Worm (Caenorhabditis elegans) whole organism, early embryonic: Measurements from ENCODE around the gene F46B6.4.

Experiments used
- F13C5.2 ChIP-seq: sonication (generic microtip); optimal IDR thresholded peaks from 2 replicates; lab custom pipeline; 2017; ENCODE audit warnings: mild to moderate bottlenecking, missing genetic modification characterization, inconsistent platforms, missing compliant biosample characterization
- ceh-13 ChIP-seq: fragments of 200-800 bp; sonication (Bioruptor generic); optimal IDR thresholded peaks from 2 replicates; lab custom pipeline; 2018; ENCODE audit warnings: mild to moderate bottlenecking, missing genetic modification characterization, missing compliant biosample characterization
- flt-1 ChIP-seq: fragments of 200-800 bp; sonication (Bioruptor generic); IDR thresholded peaks from 2 replicates; pipeline ENCODE4 v1.3.6; 2022; ENCODE audit warnings: missing genetic modification characterization, missing compliant biosample characterization
- tbx-11 ChIP-seq: fragments of 200-800 bp; sonication (Bioruptor generic); IDR thresholded peaks from 2 replicates; pipeline ENCODE4 v1.3.6; 2022; ENCODE audit warnings: missing genetic modification characterization, missing compliant biosample characterization
- tra-4 ChIP-seq: sonication (generic microtip); optimal IDR thresholded peaks from 2 replicates; lab custom pipeline; 2017; ENCODE audit warnings: missing genetic modification characterization, missing compliant biosample characterization

- TF ChIP-seq tra-4 (tag; lab: Kevin White, UChicago) (no peak), ceh-13 (no peak), tbx-11 (no peak), F13C5.2 (tag; lab: Kevin White, UChicago) (peak; percentile 46), flt-1 (GFP tag; lab: Robert Waterston, UW) (no peak)
Measured at ce11 chrV:9789657-9790261, 10.4 kb upstream of the F46B6.4 start, which contains the start of gene ztf-7.
